Fruit fly (Drosophila melanogaster): Measurements from ENCODE around the gene GlcAT-I.
A peak's percentile ranks its signal among the peaks of the same experiment; 100 is the strongest.

GlcAT-I gene

DNA sequence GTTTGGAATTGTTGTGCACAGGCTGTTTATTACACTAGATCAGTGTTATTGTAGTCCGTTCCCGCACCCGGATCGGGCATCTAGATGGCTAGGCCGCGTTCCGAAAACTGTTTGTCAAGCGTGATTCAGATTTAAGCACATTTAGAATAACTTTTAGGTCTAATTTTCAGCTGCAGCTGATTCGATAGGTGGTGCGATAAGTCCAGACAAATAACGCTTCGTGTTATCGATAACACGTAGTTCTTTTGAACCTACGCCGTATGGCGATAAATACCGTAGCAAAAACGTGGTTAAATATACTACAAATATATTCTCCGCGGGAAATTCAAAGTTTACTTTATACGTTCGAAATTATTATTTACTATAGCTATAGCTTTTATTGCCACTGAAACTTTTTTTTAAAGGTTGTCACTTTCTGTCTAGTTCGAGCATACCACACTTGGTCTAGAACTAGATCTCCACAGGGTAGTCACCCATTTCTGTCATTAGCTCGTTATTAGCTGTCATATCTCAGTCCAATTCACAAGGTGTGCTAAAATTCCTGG, 30.1 kb upstream of the GlcAT-I start, which contains the start of the genes Cmtr1 and CG15375 (continued):
- TF ChIP-seq CG32772 (GFP tag; IDR thresholded peaks at IDR 0.05) (no peak), CG32767 (GFP tag; IDR thresholded peaks at IDR 0.05) (no peak), Kr (GFP tag; optimal IDR thresholded peaks at IDR 0.05) (no peak), Doc3 (GFP tag; IDR thresholded peaks at IDR 0.05; ENCODE audit: partially characterized antibody) (peak; percentile 59; the same call in 2 of the 3 replicates), MESR4 (GFP tag; optimal IDR thresholded peaks at IDR 0.05) (peak; percentile 69), crp (GFP tag; optimal IDR thresholded peaks at IDR 0.05) (peak in 1 of 2 experiments; percentile 64), Lhr (GFP tag; optimal IDR thresholded peaks at IDR 0.05) (peak; percentile 16), CG10959 (GFP tag; IDR thresholded peaks at IDR 0.05) (no peak), CG2129 (GFP tag; IDR thresholded peaks at IDR 0.05; ENCODE audit: partially characterized antibody) (peak; percentile 44)

DNA sequence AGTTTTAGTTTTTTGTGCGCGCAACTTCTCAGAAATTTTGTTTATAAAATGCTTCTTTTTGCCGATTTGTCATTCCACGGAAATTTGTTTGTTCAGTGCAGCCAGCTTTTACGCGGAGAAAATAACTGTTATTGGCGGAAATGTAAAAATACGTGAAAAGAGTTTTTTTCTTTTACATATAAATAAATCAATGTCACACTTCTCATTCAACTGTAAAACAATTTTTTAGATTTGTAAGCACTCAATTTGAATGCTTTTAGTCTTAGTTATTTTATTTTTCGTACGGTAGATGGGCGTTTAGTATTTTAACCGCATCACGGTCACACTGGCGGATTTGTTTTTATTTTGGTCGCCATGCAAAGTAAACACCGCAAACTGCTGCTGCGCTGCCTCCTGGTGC, 26.9 kb upstream of the GlcAT-I start, which contains the start of the genes Xpac and brn:
Gene Xpac (minus strand): TSS at position 66 of the 400 bp plus-strand sequence.
Gene brn (plus strand): TSS at position 211 of the 400 bp plus-strand sequence.
- TF ChIP-seq YL-1 (GFP tag; optimal IDR thresholded peaks at IDR 0.05), result peak; percentile 31
- TF ChIP-seq Rx (GFP tag; IDR thresholded peaks at IDR 0.05), result no peak
- TF ChIP-seq bbx (GFP tag; IDR thresholded peaks at IDR 0.05; ENCODE audit: partially characterized antibody), result no peak
- no peak for TF ChIP-seq dmrt99B (tag; optimal IDR thresholded peaks at IDR 0.05)
- no peak for TF ChIP-seq ranshi (GFP tag; IDR thresholded peaks at IDR 0.05)
- TF ChIP-seq Spps (tag; optimal IDR thresholded peaks at IDR 0.05), result no peak
- no peak for TF ChIP-seq CG4730 (GFP tag; IDR thresholded peaks at IDR 0.05)
- no peak for TF ChIP-seq kni (GFP tag; optimal IDR thresholded peaks at IDR 0.05)
- TF ChIP-seq CG4282 (GFP tag; optimal IDR thresholded peaks at IDR 0.05), result no peak
- no peak for TF ChIP-seq mld (GFP tag; IDR thresholded peaks at IDR 0.05; ENCODE audit: partially characterized antibody)
- TF ChIP-seq dati (GFP tag; IDR thresholded peaks at IDR 0.05), result no peak
- TF ChIP-seq CG14965 (GFP tag; optimal IDR thresholded peaks at IDR 0.05; ENCODE audit: borderline replicate concordance), result no peak
- TF ChIP-seq CG10366 (GFP tag; IDR thresholded peaks at IDR 0.05), result no peak
- TF ChIP-seq HmgZ (tag; optimal IDR thresholded peaks at IDR 0.05), result peak; percentile 33
- TF ChIP-seq CG8089 (GFP tag; optimal IDR thresholded peaks at IDR 0.05), result no peak
- TF ChIP-seq CG3995 (GFP tag; optimal IDR thresholded peaks at IDR 0.05), result peak; percentile 28
- TF ChIP-seq CG12391 (tag; optimal IDR thresholded peaks at IDR 0.05), result no peak
- no peak for TF ChIP-seq CG11456 (GFP tag; IDR thresholded peaks at IDR 0.05)
- TF ChIP-seq CkIIα-i1 (GFP tag; IDR thresholded peaks at IDR 0.05), result no peak
- no peak for TF ChIP-seq CG13424 (tag; optimal IDR thresholded peaks at IDR 0.05)
- no peak for TF ChIP-seq CG5245 (GFP tag; optimal IDR thresholded peaks at IDR 0.05)
- TF ChIP-seq esg (GFP tag; conservative IDR thresholded peaks at IDR 0.05), result no peak
- no peak for TF ChIP-seq CG14050 (GFP tag; IDR thresholded peaks at IDR 0.05)
- no peak for TF ChIP-seq so (GFP tag; IDR thresholded peaks at IDR 0.05)
- no peak for TF ChIP-seq pita (GFP tag; optimal IDR thresholded peaks at IDR 0.05)
- TF ChIP-seq jumu (GFP tag; optimal IDR thresholded peaks at IDR 0.05), result no peak
- TF ChIP-seq Ets97D (GFP tag; optimal IDR thresholded peaks at IDR 0.05), result peak; percentile 55
- peak; percentile 61 for TF ChIP-seq Dp (GFP tag; optimal IDR thresholded peaks at IDR 0.05)
- TF ChIP-seq inv (GFP tag; IDR thresholded peaks at IDR 0.05; ENCODE audit: partially characterized antibody), result no peak
- TF ChIP-seq crp (GFP tag; optimal IDR thresholded peaks at IDR 0.05), result no peak
- no peak for TF ChIP-seq grau (tag; optimal IDR thresholded peaks at IDR 0.05)
- TF ChIP-seq emc (GFP tag; optimal IDR thresholded peaks at IDR 0.05), result no peak
- no peak for TF ChIP-seq toy (GFP tag; IDR thresholded peaks at IDR 0.05)
- TF ChIP-seq al (GFP tag; IDR thresholded peaks at IDR 0.05), result no peak
- TF ChIP-seq ewg (GFP tag; optimal IDR thresholded peaks at IDR 0.05), result peak; percentile 6
- no peak for TF ChIP-seq Pdp1 (GFP tag; optimal IDR thresholded peaks at IDR 0.05)
- no peak for TF ChIP-seq Lpt (GFP tag; optimal IDR thresholded peaks at IDR 0.05)
- peak; percentile 18 for TF ChIP-seq CG10267 (tag; optimal IDR thresholded peaks at IDR 0.05)
- no peak for TF ChIP-seq Bdp1 (GFP tag; optimal IDR thresholded peaks at IDR 0.05)
- no peak for TF ChIP-seq Aef1 (GFP tag; IDR thresholded peaks at IDR 0.05)
- no peak for TF ChIP-seq croc (GFP tag; conservative IDR thresholded peaks at IDR 0.05)
